Worm (Caenorhabditis elegans): ENCODE results near the gene K12H6.4.

Gene K12H6.4

ce11 chrII:2859873-2860821 is 36.1 kb upstream of the K12H6.4 start (continued):
- TF ChIP-seq cebp-1 (GFP tag; IDR thresholded peaks at IDR 0.05) (no peak), cebp-1 (tag; optimal IDR thresholded peaks at IDR 0.05) (peak; percentile 50), pha-4 (tag; optimal IDR thresholded peaks at IDR 0.05) (no peak), rec-8 (tag; optimal IDR thresholded peaks at IDR 0.05) (peak; percentile 37 to 55), nfya-2 (GFP tag; IDR thresholded peaks at IDR 0.05) (no peak), madf-10 (tag; optimal IDR thresholded peaks at IDR 0.05) (no peak), attf-6 (GFP tag; IDR thresholded peaks at IDR 0.05) (no peak), ceh-100 (GFP tag; IDR thresholded peaks at IDR 0.05) (0 out of 2 replicates have a peak, but pooled peaks have one; percentile 35), dpff-1 (tag; optimal IDR thresholded peaks at IDR 0.05) (no peak), ceh-58 (GFP tag; IDR thresholded peaks at IDR 0.05) (no peak), ceh-91 (GFP tag; IDR thresholded peaks at IDR 0.05) (no peak), zim-3 (tag; optimal IDR thresholded peaks at IDR 0.05) (no peak), Y67H2A.10 (GFP tag; conservative IDR thresholded peaks at IDR 0.05) (no peak), somi-1 (GFP tag; optimal IDR thresholded peaks at IDR 0.05) (no peak), nfyb-1 (GFP tag; IDR thresholded peaks at IDR 0.05) (peak; percentile 67; the same call in 1 of the 2 replicates), fkh-3 (tag; optimal IDR thresholded peaks at IDR 0.05) (no peak), F49E8.2 (tag; optimal IDR thresholded peaks at IDR 0.05; ENCODE audit: insufficient read depth) (no peak)

- TF ChIP-seq cebp-1 (GFP tag; IDR thresholded peaks at IDR 0.05): no peak
- TF ChIP-seq cebp-1 (tag; optimal IDR thresholded peaks at IDR 0.05): no peak
- no peak for TF ChIP-seq nfya-2 (GFP tag; IDR thresholded peaks at IDR 0.05)
- TF ChIP-seq F10E7.11 (tag; optimal IDR thresholded peaks at IDR 0.05): no peak
- TF ChIP-seq repo-1 (tag; optimal IDR thresholded peaks at IDR 0.05): no peak
- TF ChIP-seq xnd-1 (tag; optimal IDR thresholded peaks at IDR 0.05): no peak
- no peak for TF ChIP-seq sea-2 (GFP tag; IDR thresholded peaks at IDR 0.05)
- TF ChIP-seq hlh-26 (GFP tag; conservative IDR thresholded peaks at IDR 0.05): no peak
- TF ChIP-seq T07F8.4 (tag; optimal IDR thresholded peaks at IDR 0.05): no peak
- no peak for TF ChIP-seq T26A5.8 (tag; optimal IDR thresholded peaks at IDR 0.05)
- no peak for TF ChIP-seq sdz-38 (tag; optimal IDR thresholded peaks at IDR 0.05)
- TF ChIP-seq unc-130 (GFP tag; optimal IDR thresholded peaks at IDR 0.05): no peak
- no peak for TF ChIP-seq nfya-1 (tag; optimal IDR thresholded peaks at IDR 0.05; ENCODE audit: borderline replicate concordance, insufficient read depth)
- TF ChIP-seq madf-8 (GFP tag; conservative IDR thresholded peaks at IDR 0.05): no peak
- TF ChIP-seq ceh-91 (GFP tag; IDR thresholded peaks at IDR 0.05): no peak
These were observed 35.2 kb upstream of the K12H6.4 start for ce11 chrII:2859315-2859714.

ce11 chrII:2858851-2859250 is 34.8 kb upstream of the K12H6.4 start:
- TF ChIP-seq somi-1 (GFP tag; optimal IDR thresholded peaks at IDR 0.05) (no peak), K12H6.12 (tag; optimal IDR thresholded peaks at IDR 0.05) (no peak), lag-1 (GFP tag; IDR thresholded peaks at IDR 0.05) (no peak), madf-10 (tag; optimal IDR thresholded peaks at IDR 0.05) (no peak), ztf-25 (GFP tag; IDR thresholded peaks at IDR 0.05) (no peak), D2030.7 (GFP tag; IDR thresholded peaks at IDR 0.05) (no peak), nfya-2 (GFP tag; IDR thresholded peaks at IDR 0.05) (no peak), mes-4 (tag; optimal IDR thresholded peaks at IDR 0.05) (no peak), madf-3 (GFP tag; IDR thresholded peaks at IDR 0.05) (no peak), pbrm-1 (GFP tag; IDR thresholded peaks at IDR 0.05) (no peak), rcor-1 (GFP tag; IDR thresholded peaks at IDR 0.05) (no peak), lsl-1 (GFP tag; optimal IDR thresholded peaks at IDR 0.05) (no peak), unc-130 (GFP tag; optimal IDR thresholded peaks at IDR 0.05) (no peak), Y56A3A.18 (GFP tag; IDR thresholded peaks at IDR 0.05) (no peak), C17E4.6 (GFP tag; IDR thresholded peaks at IDR 0.05) (no peak), madf-6 (GFP tag; IDR thresholded peaks at IDR 0.05) (no peak), ekl-4 (GFP tag; IDR thresholded peaks at IDR 0.05) (no peak), egl-18 (GFP tag; IDR thresholded peaks at IDR 0.05) (no peak), F10E7.11 (tag; optimal IDR thresholded peaks at IDR 0.05) (no peak)
